Fruit fly (Drosophila melanogaster) whole organism, embryonic: Measurements from ENCODE around the gene CG4267.

Experiments
- Antp ChIP-seq: fragments of 200-800 bp; sonication (Bioruptor generic); optimal IDR thresholded peaks from 3 replicates; lab custom pipeline; 2016; ENCODE audit warnings: missing biosample characterization, missing genetic modification characterization
- Blimp-1 ChIP-seq: fragments of 200-800 bp; sonication (Bioruptor generic); optimal IDR thresholded peaks from 3 replicates; lab custom pipeline; 2018; ENCODE audit warnings: missing biosample characterization, missing genetic modification characterization, mild to moderate bottlenecking, moderate library complexity, missing genetic modification reagents
- CG10431 ChIP-seq: fragments of 200-800 bp; sonication (Bioruptor generic); optimal IDR thresholded peaks from 3 replicates; lab custom pipeline; 2018; ENCODE audit warnings: missing biosample characterization, mild to moderate bottlenecking, missing genetic modification characterization
- CG10543 ChIP-seq: fragments of 200-800 bp; sonication (Bioruptor generic); optimal IDR thresholded peaks from 3 replicates; lab custom pipeline; 2017; ENCODE audit warnings: missing biosample characterization, mild to moderate bottlenecking, missing genetic modification characterization, moderate library complexity
- CG10959 ChIP-seq: fragments of 200-800 bp; sonication (Bioruptor generic); IDR thresholded peaks from 2 replicates; pipeline ENCODE4 v1.3.6; 2022; ENCODE audit warnings: missing biosample characterization, missing genetic modification characterization
- CG12236 ChIP-seq: fragments of 200-800 bp; sonication (Bioruptor generic); optimal IDR thresholded peaks from 2 replicates; lab custom pipeline; 2016; ENCODE audit warnings: missing biosample characterization, missing genetic modification characterization
- CG15073 ChIP-seq: fragments of 200-800 bp; sonication (Bioruptor generic); optimal IDR thresholded peaks from 2 replicates; lab custom pipeline; 2016; ENCODE audit warnings: missing biosample characterization, missing genetic modification characterization
- CG17328 ChIP-seq: fragments of 200-800 bp; sonication (Bioruptor generic); IDR thresholded peaks from 2 replicates; pipeline ENCODE4 v1.3.6; 2022; ENCODE audit warnings: missing biosample characterization, missing genetic modification characterization
- CG17361 ChIP-seq: fragments of 200-800 bp; sonication (Bioruptor generic); IDR thresholded peaks from 3 replicates; pipeline ENCODE4 v1.3.6; 2022; ENCODE audit warnings: missing biosample characterization, missing genetic modification characterization
- CG3407 ChIP-seq: fragments of 200-800 bp; sonication (Bioruptor generic); optimal IDR thresholded peaks from 2 replicates; lab custom pipeline; 2018; ENCODE audit warnings: missing biosample characterization, mild to moderate bottlenecking, missing genetic modification characterization
- CG3838 ChIP-seq: fragments of 200-800 bp; sonication (Bioruptor generic); optimal IDR thresholded peaks from 3 replicates; lab custom pipeline; 2016; ENCODE audit warnings: missing biosample characterization, missing genetic modification characterization
- CG3847 ChIP-seq: fragments of 200-800 bp; sonication (Bioruptor generic); IDR thresholded peaks from 2 replicates; pipeline ENCODE4 v1.3.6; 2022; ENCODE audit warnings: missing biosample characterization, missing genetic modification characterization
- CG43689 ChIP-seq: fragments of 200-800 bp; sonication (Bioruptor generic); IDR thresholded peaks from 2 replicates; pipeline ENCODE4 v1.3.6; 2022; ENCODE audit warnings: missing biosample characterization, missing genetic modification characterization
- CG4730 ChIP-seq: fragments of 200-800 bp; sonication (Bioruptor generic); IDR thresholded peaks from 2 replicates; pipeline ENCODE4 v1.3.6; 2022; ENCODE audit warnings: missing biosample characterization, missing genetic modification characterization
- CG6813 ChIP-seq: fragments of 200-800 bp; sonication (Bioruptor generic); optimal IDR thresholded peaks from 2 replicates; lab custom pipeline; 2017; ENCODE audit warnings: missing biosample characterization, missing genetic modification characterization, mild to moderate bottlenecking, moderate library complexity, missing genetic modification reagents
- CG7357 ChIP-seq: fragments of 200-800 bp; sonication (Bioruptor generic); IDR thresholded peaks from 3 replicates; pipeline ENCODE4 v1.3.6; 2022; ENCODE audit warnings: missing biosample characterization, missing genetic modification characterization
- CG7963 ChIP-seq: fragments of 200-800 bp; sonication (Bioruptor generic); IDR thresholded peaks from 3 replicates; pipeline ENCODE4 v1.3.6; 2022; ENCODE audit warnings: missing biosample characterization, missing genetic modification characterization; ENCODE audit not compliant: partially characterized antibody
- CG8290 ChIP-seq, 3 experiments: fragments of 200-800 bp; sonication (Bioruptor generic); optimal IDR thresholded peaks; 2 replicates each; lab custom pipeline; 2016 to 2019; ENCODE audit warnings: missing biosample characterization in 3 of 3, missing genetic modification characterization in 3 of 3, mild to moderate bottlenecking in 2 of 3, moderate library complexity in 1 of 3
- CG8944 ChIP-seq: fragments of 200-800 bp; sonication (Bioruptor generic); optimal IDR thresholded peaks from 3 replicates; lab custom pipeline; 2016; ENCODE audit warnings: missing biosample characterization, missing genetic modification characterization
- CTCF ChIP-seq: fragments of 200-800 bp; sonication (Bioruptor generic); optimal IDR thresholded peaks from 2 replicates; lab custom pipeline; 2017; ENCODE audit warnings: missing biosample characterization, mild to moderate bottlenecking, missing genetic modification characterization, moderate library complexity
- Chrac-16 ChIP-seq: fragments of 200-800 bp; sonication (Bioruptor generic); optimal IDR thresholded peaks from 3 replicates; lab custom pipeline; 2016; ENCODE audit warnings: missing biosample characterization, missing genetic modification characterization
- D19B ChIP-seq: fragments of 200-800 bp; sonication (Bioruptor generic); optimal IDR thresholded peaks from 2 replicates; lab custom pipeline; 2017; ENCODE audit warnings: missing biosample characterization, mild to moderate bottlenecking, missing genetic modification characterization
- Dip3 ChIP-seq: fragments of 200-800 bp; sonication (Bioruptor generic); optimal IDR thresholded peaks from 3 replicates; lab custom pipeline; 2016; ENCODE audit warnings: missing biosample characterization, missing genetic modification characterization
- E2f1 ChIP-seq: fragments of 200-800 bp; sonication (Bioruptor generic); IDR thresholded peaks from 2 replicates; pipeline ENCODE4 v1.3.6; 2022; ENCODE audit warnings: missing biosample characterization, missing genetic modification characterization
- ERR ChIP-seq: fragments of 200-800 bp; sonication (Bioruptor generic); optimal IDR thresholded peaks from 2 replicates; lab custom pipeline; 2016; ENCODE audit warnings: missing biosample characterization, missing genetic modification characterization
- H15 ChIP-seq: fragments of 200-800 bp; sonication (Bioruptor generic); IDR thresholded peaks from 3 replicates; pipeline ENCODE4 v1.3.6; 2022; ENCODE audit warnings: missing biosample characterization, missing genetic modification characterization
- Kr ChIP-seq: fragments of 200-800 bp; sonication (Bioruptor generic); optimal IDR thresholded peaks from 2 replicates; lab custom pipeline; 2017; ENCODE audit warnings: missing biosample characterization, mild to moderate bottlenecking, missing genetic modification characterization
- Mad ChIP-seq: fragments of 200-800 bp; sonication (Bioruptor generic); optimal IDR thresholded peaks from 2 replicates; lab custom pipeline; 2016; ENCODE audit warnings: missing biosample characterization, missing genetic modification characterization
- Meics ChIP-seq: fragments of 200-800 bp; sonication (Bioruptor generic); optimal IDR thresholded peaks from 2 replicates; lab custom pipeline; 2017; ENCODE audit warnings: missing biosample characterization, mild to moderate bottlenecking, missing genetic modification characterization
- Mes4 ChIP-seq: fragments of 200-800 bp; sonication (Bioruptor generic); optimal IDR thresholded peaks from 2 replicates; lab custom pipeline; 2016; ENCODE audit warnings: missing biosample characterization, missing genetic modification characterization
- NK7.1 ChIP-seq: fragments of 200-800 bp; sonication (Bioruptor generic); optimal IDR thresholded peaks from 3 replicates; lab custom pipeline; 2016; ENCODE audit warnings: missing biosample characterization, missing genetic modification characterization
- Six4 ChIP-seq: fragments of 200-800 bp; sonication (Bioruptor generic); optimal IDR thresholded peaks from 2 replicates; lab custom pipeline; 2016; ENCODE audit warnings: missing biosample characterization, missing genetic modification characterization
- Usf ChIP-seq: fragments of 200-800 bp; sonication (Bioruptor generic); optimal IDR thresholded peaks from 2 replicates; lab custom pipeline; 2017; ENCODE audit warnings: missing genotype, missing biosample characterization, missing genetic modification characterization
- Xbp1 ChIP-seq: fragments of 200-800 bp; sonication (Bioruptor generic); optimal IDR thresholded peaks from 3 replicates; lab custom pipeline; 2016; ENCODE audit warnings: missing biosample characterization, mild to moderate bottlenecking, missing genetic modification characterization
- az2 ChIP-seq: fragments of 200-800 bp; sonication (Bioruptor generic); optimal IDR thresholded peaks from 3 replicates; lab custom pipeline; 2016; ENCODE audit warnings: missing biosample characterization, missing genetic modification characterization
- chn ChIP-seq: fragments of 200-800 bp; sonication (Bioruptor generic); optimal IDR thresholded peaks from 2 replicates; lab custom pipeline; 2016; ENCODE audit warnings: missing biosample characterization, missing genetic modification characterization
- dan ChIP-seq: fragments of 200-800 bp; sonication (Bioruptor generic); IDR thresholded peaks from 2 replicates; pipeline ENCODE4 v1.3.6; 2022; ENCODE audit warnings: missing biosample characterization, missing genetic modification characterization
- dati ChIP-seq: fragments of 200-800 bp; sonication (Bioruptor generic); IDR thresholded peaks from 2 replicates; pipeline ENCODE4 v1.3.6; 2022; ENCODE audit warnings: missing biosample characterization, missing genetic modification characterization
- ewg ChIP-seq: fragments of 200-800 bp; sonication (Bioruptor generic); optimal IDR thresholded peaks from 3 replicates; lab custom pipeline; 2017; ENCODE audit warnings: mild to moderate bottlenecking, missing biosample characterization, missing genetic modification reagents, missing genetic modification characterization
- grau ChIP-seq: fragments of 200-800 bp; optimal IDR thresholded peaks from 3 replicates; lab custom pipeline; 2019; ENCODE audit warnings: missing biosample characterization, mild to moderate bottlenecking, missing genetic modification characterization, moderate library complexity
- hb ChIP-seq: fragments of 200-800 bp; sonication (Bioruptor generic); IDR thresholded peaks from 3 replicates; pipeline ENCODE4 v1.3.6; 2022; ENCODE audit warnings: missing biosample characterization, missing genetic modification characterization; ENCODE audit not compliant: partially characterized antibody
- hbn ChIP-seq: fragments of 200-800 bp; sonication (Bioruptor generic); IDR thresholded peaks from 2 replicates; pipeline ENCODE4 v1.3.6; 2022; ENCODE audit warnings: missing biosample characterization, missing genetic modification characterization; ENCODE audit not compliant: partially characterized antibody
- hth ChIP-seq: fragments of >200 bp; optimal IDR thresholded peaks from 2 replicates; lab custom pipeline; 2017; ENCODE audit warnings: inconsistent platforms
- ind ChIP-seq: fragments of 200-800 bp; sonication (Bioruptor generic); optimal IDR thresholded peaks from 3 replicates; lab custom pipeline; 2016; ENCODE audit warnings: missing biosample characterization, missing genetic modification characterization
- insv ChIP-seq, 2 experiments: fragments of 200-800 bp; sonication (Bioruptor generic); optimal IDR thresholded peaks; 3 replicates each; lab custom pipeline; 2016 to 2018; ENCODE audit warnings: missing biosample characterization in 2 of 2, missing genetic modification characterization in 2 of 2
- nerfin-2 ChIP-seq: fragments of 200-800 bp; sonication (Bioruptor generic); IDR thresholded peaks from 2 replicates; pipeline ENCODE4 v1.3.6; 2022; ENCODE audit warnings: missing biosample characterization, missing genetic modification characterization; ENCODE audit not compliant: partially characterized antibody
- pfk ChIP-seq: fragments of 200-800 bp; sonication (Bioruptor generic); optimal IDR thresholded peaks from 2 replicates; lab custom pipeline; 2018; ENCODE audit warnings: missing biosample characterization, mild to moderate bottlenecking, missing genetic modification characterization, moderate library complexity
- ranshi ChIP-seq: fragments of 200-800 bp; sonication (Bioruptor generic); IDR thresholded peaks from 2 replicates; pipeline ENCODE4 v1.3.6; 2022; ENCODE audit warnings: missing biosample characterization, missing genetic modification characterization
- scrt ChIP-seq: fragments of 200-800 bp; sonication (Bioruptor generic); optimal IDR thresholded peaks from 2 replicates; lab custom pipeline; 2018; ENCODE audit warnings: missing biosample characterization, mild to moderate bottlenecking, missing genetic modification characterization, moderate library complexity
- sob ChIP-seq: fragments of 200-800 bp; sonication (Bioruptor generic); IDR thresholded peaks from 2 replicates; pipeline ENCODE4 v1.3.6; 2022; ENCODE audit warnings: missing biosample characterization, missing genetic modification characterization

Gene CG4267

DNA sequence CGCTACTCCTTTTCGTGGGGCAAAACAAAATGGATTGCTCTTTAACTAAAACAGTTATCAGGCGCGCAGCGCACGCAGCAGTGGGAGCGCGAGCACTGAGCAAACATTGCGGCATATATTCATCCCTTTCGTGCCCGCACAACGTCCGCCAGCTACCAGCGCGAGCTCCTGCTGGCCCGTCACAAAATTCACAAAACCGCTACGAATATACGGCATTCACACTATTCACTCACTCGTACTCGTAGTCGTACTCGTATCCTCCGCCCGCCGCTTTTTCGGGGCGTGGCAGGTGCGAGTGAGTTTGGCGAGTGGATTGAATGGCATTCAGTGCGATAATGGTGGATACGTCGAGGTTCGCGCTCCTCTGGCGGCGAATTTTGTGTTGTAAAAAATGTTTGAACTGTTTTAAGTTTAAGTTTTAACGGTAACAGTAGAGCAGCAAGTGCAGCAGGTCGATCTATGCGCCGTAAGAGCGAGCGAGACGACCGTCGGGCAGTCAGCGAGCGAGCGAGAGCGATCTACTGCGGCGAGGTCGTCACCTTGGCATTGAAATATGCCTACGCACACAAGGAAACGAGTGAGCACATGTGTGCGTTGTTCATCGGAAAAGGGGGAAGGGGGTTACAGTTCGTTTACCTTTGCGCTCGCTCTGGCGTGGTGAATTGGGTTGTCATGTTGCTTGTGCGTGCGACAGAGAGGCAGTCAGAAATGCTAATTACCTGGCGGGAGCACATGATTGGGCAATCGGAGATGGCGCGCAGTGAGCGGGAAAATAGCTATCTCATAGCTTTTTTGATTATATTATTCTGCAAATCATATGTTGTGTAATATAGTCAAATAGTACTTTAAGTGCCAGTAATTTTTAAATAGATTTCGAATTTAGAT is 45.3 kb upstream of the CG4267 start (continued):
- TF ChIP-seq CG3838 (GFP tag; lab: Kevin White, UChicago) (peak; percentile 100), CG3847 (GFP tag; lab: Robert Waterston, UW) (no peak), CG10431 (GFP tag; lab: Kevin White, UChicago) (peak; percentile 57), CG8944 (GFP tag; lab: Kevin White, UChicago) (no peak), Mes4 (GFP tag; lab: Kevin White, UChicago) (no peak), pfk (GFP tag; lab: Kevin White, UChicago) (peak; percentile 24), Chrac-16 (peak; percentile 37), CG43689 (no peak), CG15073 (no peak), Antp (GFP tag; lab: Kevin White, UChicago) (peak; percentile 18), Usf (GFP tag; lab: Kevin White, UChicago) (peak; percentile 68), CG12236 (no peak), D19B (peak; percentile 55), chn (peak; percentile 69), H15 (GFP tag; lab: Robert Waterston, UW) (no peak), Dip3 (GFP tag; lab: Kevin White, UChicago) (peak; percentile 19), CG4730 (no peak), ERR (GFP tag; lab: Kevin White, UChicago) (peak; percentile 81), CG3407 (peak; percentile 33), CG10959 (GFP tag; lab: Robert Waterston, UW) (no peak), NK7.1 (GFP tag; lab: Kevin White, UChicago) (no peak), Xbp1 (GFP tag; lab: Kevin White, UChicago) (peak; percentile 59), sob (GFP tag; lab: Robert Waterston, UW) (no peak), ewg (peak; percentile 35), hb (no peak), Six4 (peak; percentile 2), scrt (GFP tag; lab: Kevin White, UChicago) (peak; percentile 57), ind (GFP tag; lab: Kevin White, UChicago) (peak; percentile 13), CG10543 (GFP tag; lab: Kevin White, UChicago) (peak; percentile 96), az2 (GFP tag; lab: Kevin White, UChicago) (peak; percentile 39), CG8290 (GFP tag; optimal IDR thresholded peaks at IDR 0.05; lab: Kevin White, UChicago) (no peak), CG8290 (tag; optimal IDR thresholded peaks at IDR 0.05; lab: Kevin White, UChicago) (peak; percentile 63 to 89), CG7963 (GFP tag; lab: Robert Waterston, UW) (no peak), dan (GFP tag; lab: Robert Waterston, UW) (no peak), insv (GFP tag; optimal IDR thresholded peaks at IDR 0.05; lab: Kevin White, UChicago) (peak in 1 of 2 experiments; percentile 56), ranshi (GFP tag; lab: Robert Waterston, UW) (no peak), CG7357 (GFP tag; lab: Robert Waterston, UW) (peak; percentile 87), dati (GFP tag; lab: Robert Waterston, UW) (no peak), Meics (GFP tag; lab: Kevin White, UChicago) (peak; percentile 77), CG17328 (no peak), Blimp-1 (peak; percentile 16), hth (lab: Kevin White, UChicago) (no peak), E2f1 (GFP tag; lab: Robert Waterston, UW) (no peak), Mad (no peak), grau (peak; percentile 68), CG6813 (GFP tag; lab: Kevin White, UChicago) (peak; percentile 30), Kr (GFP tag; lab: Kevin White, UChicago) (peak; percentile 49), CG17361 (no peak), hbn (no peak), nerfin-2 (GFP tag; lab: Robert Waterston, UW) (no peak), CTCF (peak; percentile 26)
